Worm (Caenorhabditis elegans) whole organism, L1 larva: ENCODE results near the gene his-39.

Experiments used
- F16B12.6 ChIP-seq: fragments of 150-350 bp; optimal IDR thresholded peaks from 2 replicates; lab custom pipeline; 2014; ENCODE audit warnings: missing biosample characterization, missing genetic modification characterization
- Y116A8C.19 ChIP-seq: sonication (generic microtip); optimal IDR thresholded peaks from 2 replicates; lab custom pipeline; 2016; ENCODE audit warnings: missing compliant biosample characterization, missing genetic modification characterization, borderline replicate concordance
- alr-1 ChIP-seq: fragments of 200-800 bp; sonication (Bioruptor generic); optimal IDR thresholded peaks from 2 replicates; lab custom pipeline; 2018; ENCODE audit warnings: borderline replicate concordance, mild to moderate bottlenecking, missing genetic modification characterization, missing compliant biosample characterization
- blmp-1 ChIP-seq: fragments of 150-350 bp; optimal IDR thresholded peaks from 2 replicates; lab custom pipeline; 2014; ENCODE audit warnings: missing biosample characterization, missing genetic modification characterization
- ceh-8 ChIP-seq: fragments of 200-800 bp; sonication (Bioruptor generic); optimal IDR thresholded peaks from 2 replicates; lab custom pipeline; 2018; ENCODE audit warnings: mild to moderate bottlenecking, missing genetic modification characterization, moderate library complexity, missing compliant biosample characterization
- ceh-82 ChIP-seq, 3 experiments: fragments of 150-350 bp in 1 of 3; sonication (generic microtip) in 2 of 3; optimal IDR thresholded peaks; 2 replicates each; lab custom pipeline; 2014 to 2017; ENCODE audit warnings: missing biosample characterization in 3 of 3, missing genetic modification characterization in 3 of 3
- dpl-1 ChIP-seq, 3 experiments: fragments of 150-350 bp in 2 of 3; sonication (generic microtip) in 1 of 3; optimal IDR thresholded peaks; 2 replicates each; lab custom pipeline; 2014 to 2017; ENCODE audit warnings: missing biosample characterization in 3 of 3, missing genetic modification characterization in 3 of 3, missing genetic modification reagents in 3 of 3
- dsc-1 ChIP-seq: sonication (generic microtip); optimal IDR thresholded peaks from 2 replicates; lab custom pipeline; 2016; ENCODE audit warnings: mild to moderate bottlenecking, missing genetic modification characterization, missing compliant biosample characterization
- efl-1 ChIP-seq, 4 experiments: fragments of 150-350 bp; optimal IDR thresholded peaks in 3 of 4; peaks in 1 of 4; 1 replicate in 1 of 4; 2 replicates in 3 of 4; lab custom pipeline; 2014; ENCODE audit warnings: missing biosample characterization in 2 of 4, missing genetic modification characterization in 2 of 4, missing genetic modification reagents in 2 of 4
- egl-13 ChIP-seq: sonication (generic microtip); optimal IDR thresholded peaks from 2 replicates; lab custom pipeline; 2016; ENCODE audit warnings: missing genotype, missing genetic modification reagents, missing genetic modification characterization, missing compliant biosample characterization
- elt-3 ChIP-seq, 6 experiments: fragments of 150-350 bp in 1 of 6; sonication (generic microtip); optimal IDR thresholded peaks; 2 replicates each; lab custom pipeline; 2017 to 2018; ENCODE audit warnings: missing biosample characterization in 6 of 6, missing genetic modification characterization in 6 of 6, inconsistent platforms in 1 of 6
- fos-1 ChIP-seq: fragments of 150-350 bp; optimal IDR thresholded peaks from 2 replicates; lab custom pipeline; 2014; ENCODE audit warnings: missing biosample characterization, missing genetic modification characterization
- hlh-4 ChIP-seq: sonication (generic microtip); optimal IDR thresholded peaks from 2 replicates; lab custom pipeline; 2016; ENCODE audit warnings: mild to moderate bottlenecking, missing genetic modification characterization, missing compliant biosample characterization
- hpl-2 ChIP-seq: fragments of 150-350 bp; optimal IDR thresholded peaks from 2 replicates; lab custom pipeline; 2014; ENCODE audit warnings: missing biosample characterization, missing genetic modification reagents, missing genetic modification characterization
- irx-1 ChIP-seq: sonication (generic microtip); optimal IDR thresholded peaks from 2 replicates; lab custom pipeline; 2016; ENCODE audit warnings: missing genetic modification characterization, missing compliant biosample characterization
- isw-1 ChIP-seq: fragments of 200-800 bp; sonication (Bioruptor generic); IDR thresholded peaks from 2 replicates; pipeline ENCODE4 v1.3.6; 2022; ENCODE audit warnings: missing genetic modification characterization, missing compliant biosample characterization
- lin-15B ChIP-seq: fragments of 150-350 bp; sonication (generic microtip); optimal IDR thresholded peaks from 3 replicates; lab custom pipeline; 2014; ENCODE audit warnings: missing biosample characterization, missing genetic modification characterization
- lin-35 ChIP-seq, 2 experiments: fragments of 150-350 bp; optimal IDR thresholded peaks; 2 replicates each; lab custom pipeline; 2014; ENCODE audit warnings: missing biosample characterization in 2 of 2, missing genetic modification characterization in 2 of 2, missing genetic modification reagents in 2 of 2
- lir-3 ChIP-seq: sonication (generic microtip); optimal IDR thresholded peaks from 2 replicates; lab custom pipeline; 2016; ENCODE audit warnings: mild to moderate bottlenecking, missing genetic modification characterization, moderate library complexity, missing compliant biosample characterization; ENCODE audit not compliant: poor library complexity
- lsy-2 ChIP-seq, 2 experiments: fragments of 150-350 bp; optimal IDR thresholded peaks; 2 replicates each; lab custom pipeline; 2014; ENCODE audit warnings: missing biosample characterization in 2 of 2, missing genetic modification characterization in 2 of 2
- mdl-1 ChIP-seq, 2 experiments: fragments of 150-350 bp; optimal IDR thresholded peaks; 2 replicates each; lab custom pipeline; 2014 to 2017; ENCODE audit warnings: missing biosample characterization in 2 of 2, missing genetic modification characterization in 2 of 2, inconsistent platforms in 1 of 2
- mef-2 ChIP-seq: fragments of 150-350 bp; optimal IDR thresholded peaks from 2 replicates; lab custom pipeline; 2014; ENCODE audit warnings: missing biosample characterization, missing genetic modification characterization
- nhr-19 ChIP-seq: fragments of 200-800 bp; sonication (Bioruptor generic); conservative IDR thresholded peaks from 2 replicates; pipeline ENCODE4 v1.3.6; 2022; ENCODE audit warnings: missing genetic modification characterization, missing compliant biosample characterization
- nhr-20 ChIP-seq: sonication (generic microtip); optimal IDR thresholded peaks from 2 replicates; lab custom pipeline; 2016; ENCODE audit warnings: mild to moderate bottlenecking, missing genetic modification characterization, missing compliant biosample characterization
- nhr-71 ChIP-seq: sonication (generic microtip); optimal IDR thresholded peaks from 2 replicates; lab custom pipeline; 2016; ENCODE audit warnings: mild to moderate bottlenecking, missing genetic modification characterization, moderate library complexity, missing compliant biosample characterization
- nhr-77 ChIP-seq: fragments of 150-350 bp; optimal IDR thresholded peaks from 2 replicates; lab custom pipeline; 2014; ENCODE audit warnings: missing biosample characterization, missing genetic modification characterization
- nhr-84 ChIP-seq: sonication (generic microtip); optimal IDR thresholded peaks from 2 replicates; lab custom pipeline; 2017; ENCODE audit warnings: missing biosample characterization, missing genetic modification characterization
- nhr-90 ChIP-seq: sonication (generic microtip); optimal IDR thresholded peaks from 2 replicates; lab custom pipeline; 2016; ENCODE audit warnings: mild to moderate bottlenecking, missing genetic modification characterization, missing compliant biosample characterization; ENCODE audit not compliant: poor library complexity
- pag-3 ChIP-seq: sonication (generic microtip); optimal IDR thresholded peaks from 2 replicates; lab custom pipeline; 2017; ENCODE audit warnings: missing genetic modification characterization, mild to moderate bottlenecking, missing compliant biosample characterization, antibody characterized with exemption, borderline replicate concordance; ENCODE audit not compliant: insufficient read depth
- pqm-1 ChIP-seq: sonication (generic microtip); optimal IDR thresholded peaks from 3 replicates; lab custom pipeline; 2017; ENCODE audit warnings: missing biosample characterization, missing genetic modification characterization
- rnt-1 ChIP-seq: sonication (generic microtip); optimal IDR thresholded peaks from 2 replicates; lab custom pipeline; 2016; ENCODE audit warnings: mild to moderate bottlenecking, missing genetic modification characterization, moderate library complexity, missing compliant biosample characterization
- skn-1 ChIP-seq: fragments of 150-350 bp; optimal IDR thresholded peaks from 2 replicates; lab custom pipeline; 2014; ENCODE audit warnings: missing biosample characterization, missing genetic modification characterization
- snu-23 ChIP-seq: sonication (generic microtip); optimal IDR thresholded peaks from 2 replicates; lab custom pipeline; 2016; ENCODE audit warnings: missing genetic modification characterization, missing compliant biosample characterization
- sptf-1 ChIP-seq: fragments of 150-350 bp; optimal IDR thresholded peaks from 2 replicates; lab custom pipeline; 2014; ENCODE audit warnings: missing biosample characterization, missing genetic modification characterization
- sup-37 ChIP-seq: fragments of 200-800 bp; sonication (Bioruptor generic); optimal IDR thresholded peaks from 2 replicates; lab custom pipeline; 2018; ENCODE audit warnings: mild to moderate bottlenecking, missing genetic modification characterization, missing compliant biosample characterization
- swsn-7 ChIP-seq: sonication (generic microtip); optimal IDR thresholded peaks from 2 replicates; lab custom pipeline; 2016; ENCODE audit warnings: missing genetic modification characterization, missing compliant biosample characterization
- tbx-2 ChIP-seq: sonication (generic microtip); optimal IDR thresholded peaks from 2 replicates; lab custom pipeline; 2016; ENCODE audit warnings: missing genetic modification characterization, missing compliant biosample characterization
- unc-130 ChIP-seq: fragments of 150-350 bp; optimal IDR thresholded peaks from 2 replicates; lab custom pipeline; 2017; ENCODE audit warnings: missing biosample characterization, missing genetic modification characterization, inconsistent platforms
- unc-30 ChIP-seq: sonication (generic microtip); optimal IDR thresholded peaks from 2 replicates; lab custom pipeline; 2017; ENCODE audit warnings: missing biosample characterization, missing genetic modification characterization
- xbp-1 ChIP-seq: sonication (generic microtip); optimal IDR thresholded peaks from 2 replicates; lab custom pipeline; 2016; ENCODE audit warnings: missing genetic modification characterization, missing compliant biosample characterization
- ztf-11 ChIP-seq, 2 experiments: sonication (generic microtip); optimal IDR thresholded peaks; 2 replicates each; lab custom pipeline; 2016 to 2017; ENCODE audit warnings: missing genetic modification characterization in 2 of 2, missing biosample characterization in 1 of 2, missing compliant biosample characterization in 1 of 2
- ztf-4 ChIP-seq: fragments of 150-350 bp; optimal IDR thresholded peaks from 2 replicates; lab custom pipeline; 2014; ENCODE audit warnings: missing biosample characterization, missing genetic modification characterization

his-39 gene

DNA sequence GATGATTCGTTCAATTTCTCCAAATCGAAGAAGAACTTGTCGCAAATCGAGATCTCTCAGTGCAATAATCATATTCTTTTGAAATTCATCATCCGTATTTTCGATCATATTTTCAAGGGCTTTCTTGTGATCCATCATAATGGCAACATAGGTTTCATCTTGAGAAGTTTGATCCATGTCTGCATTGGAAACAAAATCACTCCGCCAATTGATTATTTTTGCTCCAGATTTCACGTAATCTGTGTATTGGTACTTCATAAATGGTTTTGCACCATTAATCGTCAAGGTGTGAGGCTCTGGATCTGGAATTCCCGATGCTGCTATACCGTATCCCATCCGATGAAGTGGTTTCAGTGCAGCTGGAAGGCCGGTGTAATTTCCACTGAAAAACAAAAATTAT, 19.9 kb upstream of the his-39 start:
- TF ChIP-seq hpl-2 (GFP tag; lab: Kevin White, UChicago) (no peak), mef-2 (no peak), lsy-2 (tag; optimal IDR thresholded peaks at IDR 0.05; lab: Kevin White, UChicago) (no peak), hlh-4 (tag; lab: Kevin White, UChicago) (no peak), lin-15B (tag; lab: Kevin White, UChicago) (no peak), ceh-82 (tag; optimal IDR thresholded peaks at IDR 0.05; lab: Kevin White, UChicago) (no peak), swsn-7 (tag; lab: Kevin White, UChicago) (no peak), xbp-1 (no peak), ceh-8 (GFP tag; lab: Kevin White, UChicago) (no peak), Y116A8C.19 (tag; lab: Kevin White, UChicago) (no peak), irx-1 (tag; lab: Kevin White, UChicago) (no peak), lir-3 (tag; lab: Kevin White, UChicago) (no peak), lin-35 (GFP tag; optimal IDR thresholded peaks at IDR 0.05; lab: Kevin White, UChicago) (no peak)

ce11 chrV:8517711-8518110, 18.6 kb upstream of the his-39 start:
- TF ChIP-seq unc-30 (no peak), efl-1 (optimal IDR thresholded peaks at IDR 0.05; lab: Kevin White, UChicago) (no peak), efl-1 (GFP tag; optimal IDR thresholded peaks at IDR 0.05 in 1 of 2; lab: Kevin White, UChicago) (peak in 1 of 2 experiments; percentile 14)

DNA sequence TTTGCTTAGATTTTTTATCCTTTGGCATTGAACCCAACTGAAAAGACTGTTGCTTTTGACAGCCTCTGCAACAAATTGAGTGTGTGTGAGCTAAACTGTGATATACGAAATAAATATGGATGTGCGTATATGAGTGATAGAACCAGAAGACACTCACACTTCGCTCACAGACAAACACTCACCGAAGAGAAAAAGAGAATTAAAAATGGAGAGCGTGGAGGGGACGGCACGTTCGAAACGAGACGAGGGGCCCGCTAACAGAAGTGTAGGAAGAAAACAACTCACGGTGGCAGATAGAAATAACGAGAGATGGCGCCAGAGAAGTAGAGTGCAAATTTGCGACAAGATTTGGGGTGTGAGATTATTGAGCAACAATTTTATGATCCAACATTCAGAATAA, 18.0 kb upstream of the his-39 start:
- no peak for TF ChIP-seq ztf-4 (tag; lab: Kevin White, UChicago)
- TF ChIP-seq nhr-71 (tag; lab: Kevin White, UChicago): peak; percentile 32
- peak; percentile 35 for TF ChIP-seq snu-23
- peak in 1 of 3 experiments; percentile 30 for TF ChIP-seq dpl-1 (GFP tag; optimal IDR thresholded peaks at IDR 0.05; lab: Kevin White, UChicago)
- peak; percentile 35 for TF ChIP-seq skn-1 (tag; lab: Kevin White, UChicago)
- TF ChIP-seq mdl-1 (tag; optimal IDR thresholded peaks at IDR 0.05; lab: Kevin White, UChicago): peak in 1 of 2 experiments; percentile 36
- TF ChIP-seq efl-1 (optimal IDR thresholded peaks at IDR 0.05; lab: Kevin White, UChicago): peak; percentile 26 to 34
- TF ChIP-seq efl-1 (GFP tag; optimal IDR thresholded peaks at IDR 0.05 in 1 of 2; lab: Kevin White, UChicago): no peak
- no peak for TF ChIP-seq lir-3 (tag; lab: Kevin White, UChicago)
- TF ChIP-seq pag-3 (tag; lab: Kevin White, UChicago): peak; percentile 45
- peak; percentile 22 for TF ChIP-seq swsn-7 (tag; lab: Kevin White, UChicago)
- peak; percentile 4 for TF ChIP-seq nhr-20 (tag; lab: Kevin White, UChicago)
- peak; percentile 3 for TF ChIP-seq dsc-1 (tag; lab: Kevin White, UChicago)
- peak; percentile 46 for TF ChIP-seq rnt-1 (tag; lab: Kevin White, UChicago)
- TF ChIP-seq F16B12.6 (tag; lab: Kevin White, UChicago): peak; percentile 13
- TF ChIP-seq isw-1 (GFP tag; lab: Robert Waterston, UW): no peak
- peak in 1 of 3 experiments; percentile 24 for TF ChIP-seq ceh-82 (tag; optimal IDR thresholded peaks at IDR 0.05; lab: Kevin White, UChicago)
- TF ChIP-seq lin-35 (GFP tag; optimal IDR thresholded peaks at IDR 0.05; lab: Kevin White, UChicago): peak in 1 of 2 experiments; percentile 44
- no peak for TF ChIP-seq sup-37 (GFP tag; lab: Kevin White, UChicago)
- no peak for TF ChIP-seq nhr-19 (GFP tag; lab: Robert Waterston, UW)
- TF ChIP-seq unc-130 (tag; lab: Kevin White, UChicago): no peak
- peak in 1 of 2 experiments; percentile 50 for TF ChIP-seq lsy-2 (tag; optimal IDR thresholded peaks at IDR 0.05; lab: Kevin White, UChicago)

ce11 chrV:8518822-8519392, 17.4 kb upstream of the his-39 start, which contains the start of gene F45F2.10:
F45F2.10 (minus strand) TSS chrV:8518872.
- no peak for TF ChIP-seq blmp-1 (tag; lab: Kevin White, UChicago)
- TF ChIP-seq ceh-82 (tag; optimal IDR thresholded peaks at IDR 0.05; lab: Kevin White, UChicago): no peak
- peak; percentile 17 for TF ChIP-seq swsn-7 (tag; lab: Kevin White, UChicago)
- no peak for TF ChIP-seq nhr-77 (tag; lab: Kevin White, UChicago)
- TF ChIP-seq nhr-90 (tag; lab: Kevin White, UChicago): no peak
- TF ChIP-seq sptf-1 (tag; lab: Kevin White, UChicago): no peak
- TF ChIP-seq F16B12.6 (tag; lab: Kevin White, UChicago): peak; percentile 83
- no peak for TF ChIP-seq pqm-1 (tag; lab: Kevin White, UChicago)
- no peak for TF ChIP-seq ceh-8 (GFP tag; lab: Kevin White, UChicago)
- peak; percentile 27 for TF ChIP-seq rnt-1 (tag; lab: Kevin White, UChicago)
- TF ChIP-seq pag-3 (tag; lab: Kevin White, UChicago): no peak
- no peak for TF ChIP-seq nhr-71 (tag; lab: Kevin White, UChicago)
- no peak for TF ChIP-seq tbx-2
- no peak for TF ChIP-seq ztf-11 (tag; optimal IDR thresholded peaks at IDR 0.05; lab: Kevin White, UChicago)
- TF ChIP-seq skn-1 (tag; lab: Kevin White, UChicago): no peak
- no peak for TF ChIP-seq egl-13 (tag; lab: Kevin White, UChicago)
- no peak for TF ChIP-seq fos-1 (tag; lab: Kevin White, UChicago)
- no peak for TF ChIP-seq nhr-84 (tag; lab: Kevin White, UChicago)
- TF ChIP-seq elt-3 (tag; optimal IDR thresholded peaks at IDR 0.05; lab: Kevin White, UChicago): no peak
- no peak for TF ChIP-seq alr-1 (tag; lab: Kevin White, UChicago)
- no peak for TF ChIP-seq mef-2
